Worm (Caenorhabditis elegans): Measurements from ENCODE around the gene H14N18.4.

The H14N18.4 gene

ce11 chrV:8956387-8957095 is 27.8 kb upstream of the H14N18.4 start, which contains the start of gene ttc-17:
TSS of gene ttc-17 (plus strand) at chrV:8957045.
- no peak for TF ChIP-seq unc-39 (tag; optimal IDR thresholded peaks at IDR 0.05)
- TF ChIP-seq nhr-25 (tag; optimal IDR thresholded peaks at IDR 0.05), result peak; percentile 65

DNA sequence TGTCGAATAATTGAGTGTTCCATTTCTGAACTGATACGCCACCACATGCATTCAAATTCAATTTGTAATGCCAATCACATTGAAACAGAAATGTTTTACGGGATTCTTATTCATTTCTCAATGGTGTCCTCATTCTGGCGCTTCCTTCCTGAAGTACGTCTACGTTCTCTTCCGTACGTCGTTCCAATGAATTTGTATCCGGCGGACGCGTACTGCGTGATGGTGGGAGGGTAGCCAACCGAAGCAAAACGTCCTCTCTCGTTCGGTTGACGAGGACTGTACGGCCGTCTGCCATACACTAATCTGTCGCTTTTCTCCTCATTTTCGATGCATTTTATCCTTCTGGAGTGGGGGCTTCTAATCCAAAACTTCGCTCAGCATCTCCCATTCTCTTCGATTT is 21.1 kb upstream of the H14N18.4 start:
- TF ChIP-seq tbx-2 (tag; optimal IDR thresholded peaks at IDR 0.05) (no peak), fkh-2 (tag; optimal IDR thresholded peaks at IDR 0.05) (no peak), unc-39 (tag; optimal IDR thresholded peaks at IDR 0.05) (no peak), nhr-237 (tag; optimal IDR thresholded peaks at IDR 0.05) (no peak), nhr-67 (tag; optimal IDR thresholded peaks at IDR 0.05) (no peak), nhr-77 (tag; optimal IDR thresholded peaks at IDR 0.05) (no peak), daf-12 (tag; optimal IDR thresholded peaks at IDR 0.05) (no peak), lin-39 (tag; optimal IDR thresholded peaks at IDR 0.05) (no peak), egl-27 (tag; optimal IDR thresholded peaks at IDR 0.05) (no peak), nhr-76 (tag; optimal IDR thresholded peaks at IDR 0.05) (no peak), elt-2 (tag; optimal IDR thresholded peaks at IDR 0.05) (no peak)

ce11 chrV:8948996-8949395 is 20.2 kb upstream of the H14N18.4 start:
- no peak for TF ChIP-seq unc-62 (GFP tag; optimal IDR thresholded peaks at IDR 0.05)
- no peak for TF ChIP-seq fkh-2 (tag; optimal IDR thresholded peaks at IDR 0.05)
- no peak for TF ChIP-seq elt-3 (tag; optimal IDR thresholded peaks at IDR 0.05)
- TF ChIP-seq mml-1 (tag; optimal IDR thresholded peaks at IDR 0.05), result no peak
- TF ChIP-seq pha-4 (tag; optimal IDR thresholded peaks at IDR 0.05), result no peak
- no peak for TF ChIP-seq nhr-77 (tag; optimal IDR thresholded peaks at IDR 0.05)
- no peak for TF ChIP-seq zag-1 (tag; optimal IDR thresholded peaks at IDR 0.05)
- TF ChIP-seq R02D3.7 (tag; optimal IDR thresholded peaks at IDR 0.05), result no peak
- peak; percentile 82 for TF ChIP-seq elt-2 (tag; optimal IDR thresholded peaks at IDR 0.05)
- no peak for TF ChIP-seq nhr-237 (tag; optimal IDR thresholded peaks at IDR 0.05)
- peak; percentile 66 for TF ChIP-seq pqm-1 (tag; optimal IDR thresholded peaks at IDR 0.05)
- TF ChIP-seq daf-12 (tag; optimal IDR thresholded peaks at IDR 0.05), result no peak
- no peak for TF ChIP-seq eor-1 (tag; optimal IDR thresholded peaks at IDR 0.05)

DNA sequence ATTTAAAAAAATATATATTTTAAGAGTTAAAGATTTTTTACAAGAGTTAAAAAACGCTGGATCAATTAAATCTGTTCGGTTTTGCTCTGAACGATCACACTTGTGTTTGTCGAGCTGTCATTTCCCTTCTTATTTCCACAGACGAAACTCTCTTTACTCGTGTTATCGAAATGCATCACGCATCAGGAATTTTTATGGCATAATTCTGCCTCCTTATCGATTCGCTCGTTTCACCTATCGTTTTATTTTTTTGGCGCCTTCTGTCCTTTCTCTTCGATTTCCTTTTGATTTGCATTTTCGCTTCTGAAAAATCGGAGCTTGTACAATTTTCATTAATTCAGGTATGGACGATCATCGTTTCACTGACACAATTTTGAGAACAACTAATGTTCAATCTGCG is 19.6 kb upstream of the H14N18.4 start:
- TF ChIP-seq elt-2 (tag; optimal IDR thresholded peaks at IDR 0.05), result peak; percentile 44
- no peak for TF ChIP-seq ztf-11 (tag; optimal IDR thresholded peaks at IDR 0.05)
- no peak for TF ChIP-seq mdl-1 (tag; optimal IDR thresholded peaks at IDR 0.05)

- TF ChIP-seq snpc-4 (tag; optimal IDR thresholded peaks at IDR 0.05) (no peak), ceh-28 (tag; optimal IDR thresholded peaks at IDR 0.05) (no peak), mdl-1 (tag; optimal IDR thresholded peaks at IDR 0.05) (no peak), ztf-11 (tag; optimal IDR thresholded peaks at IDR 0.05) (no peak), daf-12 (tag; optimal IDR thresholded peaks at IDR 0.05) (no peak), eor-1 (tag; optimal IDR thresholded peaks at IDR 0.05) (no peak), ceh-9 (tag; optimal IDR thresholded peaks at IDR 0.05) (no peak), lsy-12 (tag; optimal IDR thresholded peaks at IDR 0.05) (no peak), elt-2 (tag; optimal IDR thresholded peaks at IDR 0.05) (no peak), nhr-11 (tag; optimal IDR thresholded peaks at IDR 0.05) (no peak), ZK546.5 (tag; optimal IDR thresholded peaks at IDR 0.05) (no peak), pqm-1 (tag; optimal IDR thresholded peaks at IDR 0.05) (no peak), nhr-12 (tag; optimal IDR thresholded peaks at IDR 0.05) (no peak), lin-15B (tag; optimal IDR thresholded peaks at IDR 0.05) (no peak), R02D3.7 (tag; optimal IDR thresholded peaks at IDR 0.05) (no peak), jun-1 (tag; optimal IDR thresholded peaks at IDR 0.05) (no peak), tbx-2 (tag; optimal IDR thresholded peaks at IDR 0.05) (no peak), hmg-11 (tag; optimal IDR thresholded peaks at IDR 0.05) (no peak)
These were observed 18.7 kb upstream of the H14N18.4 start, which contains the start of gene gck-1 for ce11 chrV:8947499-8947898. TSS of gene gck-1 (plus strand) at chrV:8947799.

DNA sequence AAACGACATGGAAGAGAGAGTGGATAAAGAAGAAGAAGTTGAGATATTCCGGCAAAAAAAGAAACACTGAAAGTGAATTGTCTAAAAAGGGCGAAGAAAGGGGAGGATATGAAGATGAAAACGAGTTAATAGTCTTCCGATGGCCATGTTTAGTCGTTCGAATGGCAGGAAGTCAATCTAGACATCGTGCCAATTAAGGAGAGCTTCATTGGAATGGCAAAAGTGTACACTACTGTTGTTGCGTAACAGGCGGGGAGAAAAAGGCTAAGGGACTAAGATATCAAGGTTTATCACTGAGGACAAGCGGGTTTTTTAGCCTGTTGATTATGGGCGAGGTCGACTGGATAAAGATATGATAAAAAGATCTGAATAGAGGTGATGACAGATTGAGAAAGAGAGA is 17.4 kb upstream of the H14N18.4 start:
- TF ChIP-seq nhr-25 (tag; optimal IDR thresholded peaks at IDR 0.05) (peak; percentile 12), unc-39 (tag; optimal IDR thresholded peaks at IDR 0.05) (no peak)

Measured in whole organism, L3 larva.